In genomic region chrIII:5842920-5843319, ce11 we compare ENCODE assay signal across 6 worm cellular contexts.
TF ChIP-seq lines count a peak whose summit lies in the region.

No protein-coding gene starts in this region.

TF ChIP-seq in whole organism, L1 larva, 84 proteins besides CTCF, POLR2A, EP300 and RAD21:
- TF ChIP-seq lin-35 (GFP tag; optimal IDR thresholded peaks at IDR 0.05; lab: Kevin White, UChicago) (peak in 1 of 2 experiments; percentile 4), nhr-85 (tag; lab: Kevin White, UChicago) (peak; percentile 44), fkh-10 (GFP tag; optimal IDR thresholded peaks at IDR 0.05; lab: Kevin White, UChicago) (no peak), dpl-1 (GFP tag; optimal IDR thresholded peaks at IDR 0.05; lab: Kevin White, UChicago) (peak in 1 of 3 experiments; percentile 5), mdl-1 (tag; optimal IDR thresholded peaks at IDR 0.05; lab: Kevin White, UChicago) (no peak), efl-1 (optimal IDR thresholded peaks at IDR 0.05; lab: Kevin White, UChicago) (no peak), efl-1 (GFP tag; optimal IDR thresholded peaks at IDR 0.05 in 1 of 2; lab: Kevin White, UChicago) (peak in 1 of 2 experiments; percentile 51), nhr-20 (tag; optimal IDR thresholded peaks at IDR 0.05; lab: Kevin White, UChicago) (no peak), nhr-71 (tag; optimal IDR thresholded peaks at IDR 0.05; lab: Kevin White, UChicago) (peak; percentile 9), grh-1 (GFP tag; IDR thresholded peaks at IDR 0.05; lab: Robert Waterston, UW) (0 out of 2 replicates have a peak, but pooled peaks have one; percentile 27), dsc-1 (tag; optimal IDR thresholded peaks at IDR 0.05; lab: Kevin White, UChicago) (no peak), lin-14 (GFP tag; optimal IDR thresholded peaks at IDR 0.05; lab: Kevin White, UChicago) (peak; percentile 53)
TF ChIP-seq in whole organism, L1 larva: peak in this region for 7.

TF ChIP-seq in whole organism, L2 larva, 48 proteins besides CTCF, POLR2A, EP300 and RAD21:
- TF ChIP-seq C34F6.9 (tag; optimal IDR thresholded peaks at IDR 0.05; lab: Kevin White, UChicago) (peak; percentile 37), unc-55 (GFP tag; optimal IDR thresholded peaks at IDR 0.05; lab: Kevin White, UChicago) (peak; percentile 47), F13H6.1 (tag; optimal IDR thresholded peaks at IDR 0.05; lab: Kevin White, UChicago) (no peak)

TF ChIP-seq in whole organism, L3 larva, 47 proteins besides CTCF, POLR2A, EP300 and RAD21:
- TF ChIP-seq unc-62 (GFP tag; optimal IDR thresholded peaks at IDR 0.05; lab: Kevin White, UChicago) (no peak), mml-1 (tag; optimal IDR thresholded peaks at IDR 0.05; lab: Kevin White, UChicago) (no peak), sea-2 (GFP tag; optimal IDR thresholded peaks at IDR 0.05; lab: Kevin White, UChicago) (no peak), hmg-11 (tag; optimal IDR thresholded peaks at IDR 0.05; lab: Kevin White, UChicago) (peak; percentile 7), fkh-10 (GFP tag; optimal IDR thresholded peaks at IDR 0.05; lab: Kevin White, UChicago) (no peak), nhr-67 (tag; optimal IDR thresholded peaks at IDR 0.05; lab: Kevin White, UChicago) (no peak), R02D3.7 (tag; optimal IDR thresholded peaks at IDR 0.05; lab: Kevin White, UChicago) (no peak), nhr-28 (tag; optimal IDR thresholded peaks at IDR 0.05; lab: Kevin White, UChicago) (no peak), unc-39 (tag; optimal IDR thresholded peaks at IDR 0.05; lab: Kevin White, UChicago) (no peak), ZK546.5 (tag; optimal IDR thresholded peaks at IDR 0.05; lab: Kevin White, UChicago) (no peak), skn-1 (tag; optimal IDR thresholded peaks at IDR 0.05; lab: Kevin White, UChicago) (no peak), daf-12 (tag; optimal IDR thresholded peaks at IDR 0.05; lab: Kevin White, UChicago) (no peak), elt-1 (tag; optimal IDR thresholded peaks at IDR 0.05; lab: Kevin White, UChicago) (no peak), pha-4 (tag; optimal IDR thresholded peaks at IDR 0.05; lab: Kevin White, UChicago) (peak; percentile 60), egl-27 (tag; optimal IDR thresholded peaks at IDR 0.05; lab: Kevin White, UChicago) (no peak), pqm-1 (tag; optimal IDR thresholded peaks at IDR 0.05; lab: Kevin White, UChicago) (no peak), nfya-1 (tag; optimal IDR thresholded peaks at IDR 0.05; lab: Kevin White, UChicago; ENCODE audit: insufficient read depth) (peak; percentile 23), ama-1 (optimal IDR thresholded peaks at IDR 0.05; lab: Kevin White, UChicago) (no peak), eor-1 (tag; optimal IDR thresholded peaks at IDR 0.05; lab: Kevin White, UChicago) (no peak)
TF ChIP-seq in whole organism, L3 larva: peak in this region for 3.

TF ChIP-seq in whole organism, L4 larva, 104 proteins besides CTCF, POLR2A, EP300 and RAD21:
- TF ChIP-seq rbr-2 (tag; optimal IDR thresholded peaks at IDR 0.05; lab: Kevin White, UChicago), result peak; percentile 20
- no peak for TF ChIP-seq nhr-111 (GFP tag; optimal IDR thresholded peaks at IDR 0.05; lab: Kevin White, UChicago)
- TF ChIP-seq lin-39 (tag; optimal IDR thresholded peaks at IDR 0.05; lab: Kevin White, UChicago), result no peak
- TF ChIP-seq egl-43 (GFP tag; IDR thresholded peaks at IDR 0.05; lab: Robert Waterston, UW), result 0 out of 2 replicates have a peak, but pooled peaks have one; percentile 29
- peak; percentile 23 for TF ChIP-seq mep-1 (tag; optimal IDR thresholded peaks at IDR 0.05; lab: Kevin White, UChicago)
- TF ChIP-seq lsy-2 (tag; optimal IDR thresholded peaks at IDR 0.05; lab: Kevin White, UChicago), result peak in 1 of 2 experiments; percentile 26
- TF ChIP-seq ctbp-1 (GFP tag; IDR thresholded peaks at IDR 0.05; lab: Robert Waterston, UW), result peak; percentile 38; the same call in 1 of the 2 replicates
- TF ChIP-seq dve-1 (tag; optimal IDR thresholded peaks at IDR 0.05; lab: Kevin White, UChicago; ENCODE audit: insufficient read depth), result peak; percentile 8
- peak; percentile 29 for TF ChIP-seq fkh-10 (GFP tag; optimal IDR thresholded peaks at IDR 0.05; lab: Kevin White, UChicago)
- no peak for TF ChIP-seq dmd-6 (GFP tag; IDR thresholded peaks at IDR 0.05; lab: Robert Waterston, UW)
- TF ChIP-seq hlh-11 (tag; optimal IDR thresholded peaks at IDR 0.05; lab: Kevin White, UChicago), result peak; percentile 20
- no peak for TF ChIP-seq ceh-82 (tag; optimal IDR thresholded peaks at IDR 0.05; lab: Kevin White, UChicago)
- TF ChIP-seq pha-4 (GFP tag; IDR thresholded peaks at IDR 0.05; lab: Robert Waterston, UW), result no peak
- TF ChIP-seq pha-4 (tag; optimal IDR thresholded peaks at IDR 0.05; lab: Kevin White, UChicago), result peak; percentile 16
- peak; percentile 13 for TF ChIP-seq mes-2 (tag; optimal IDR thresholded peaks at IDR 0.05; lab: Kevin White, UChicago; ENCODE audit: poor library complexity, severe bottlenecking)

TF ChIP-seq in whole organism, late embryonic, 69 proteins besides CTCF, POLR2A, EP300 and RAD21:
- TF ChIP-seq ceh-45 (GFP tag; IDR thresholded peaks at IDR 0.05; lab: Robert Waterston, UW) (0 out of 2 replicates have a peak, but pooled peaks have one; percentile 39), ttx-3 (tag; optimal IDR thresholded peaks at IDR 0.05; lab: Kevin White, UChicago) (no peak), ceh-18 (tag; optimal IDR thresholded peaks at IDR 0.05; lab: Kevin White, UChicago) (no peak), ceh-31 (tag; optimal IDR thresholded peaks at IDR 0.05; lab: Kevin White, UChicago) (peak; percentile 27), ets-4 (tag; optimal IDR thresholded peaks at IDR 0.05; lab: Kevin White, UChicago) (peak; percentile 53)

TF ChIP-seq in whole organism, young adult, 124 proteins besides CTCF, POLR2A, EP300 and RAD21:
- TF ChIP-seq zfh-2 (GFP tag; conservative IDR thresholded peaks at IDR 0.05; lab: Robert Waterston, UW), result 0 out of 2 replicates have a peak, but pooled peaks have one; percentile 8
- TF ChIP-seq cebp-1 (GFP tag; IDR thresholded peaks at IDR 0.05; lab: Robert Waterston, UW), result no peak
- peak; percentile 10 for TF ChIP-seq cebp-1 (tag; optimal IDR thresholded peaks at IDR 0.05; lab: Kevin White, UChicago)
- TF ChIP-seq ztf-26 (tag; optimal IDR thresholded peaks at IDR 0.05; lab: Kevin White, UChicago), result no peak
- TF ChIP-seq athp-1 (tag; optimal IDR thresholded peaks at IDR 0.05; lab: Kevin White, UChicago), result no peak
